Worm (Caenorhabditis elegans): Measurements from ENCODE around the gene str-149.

str-149 gene

DNA sequence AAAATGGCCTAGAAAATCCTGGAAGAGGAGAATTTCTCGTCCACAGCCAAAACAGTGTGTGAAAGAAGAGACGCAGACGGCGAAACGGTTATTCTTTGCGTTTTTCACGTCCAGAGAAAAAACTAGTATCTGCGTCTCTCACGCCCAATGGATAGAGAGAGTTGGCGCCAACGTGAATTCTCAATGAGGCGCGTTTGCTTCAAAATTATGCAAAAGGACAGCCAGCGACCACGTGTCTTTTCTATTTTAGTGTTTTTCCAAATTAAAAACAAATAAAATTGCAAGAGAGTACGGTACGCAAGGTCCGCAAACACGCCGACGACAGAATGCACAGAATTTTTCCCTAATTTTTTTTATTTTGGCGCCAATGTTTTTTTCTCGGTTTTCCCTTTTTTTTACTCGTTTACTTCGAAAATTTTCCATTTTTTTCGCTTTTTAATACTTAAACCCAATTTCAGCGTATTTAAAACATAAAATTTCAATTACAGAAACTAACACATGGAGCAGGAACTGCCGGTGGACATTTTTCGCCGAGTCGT lies 35.3 kb upstream of the str-149 start, which contains the start of gene Y32B12B.2 (continued):
- no peak; the same call in 1 of the 2 replicates for TF ChIP-seq bed-2 (GFP tag; IDR thresholded peaks at IDR 0.05)
- TF ChIP-seq nfyb-1 (GFP tag; IDR thresholded peaks at IDR 0.05) = peak; percentile 74
- TF ChIP-seq ama-1 (optimal IDR thresholded peaks at IDR 0.05) = no peak
- no peak for TF ChIP-seq ama-1 (GFP tag; optimal IDR thresholded peaks at IDR 0.05)
- TF ChIP-seq let-526 (GFP tag; IDR thresholded peaks at IDR 0.05) = no peak
- no peak for TF ChIP-seq ceh-40 (GFP tag; IDR thresholded peaks at IDR 0.05)
- no peak for TF ChIP-seq F10E7.11 (tag; optimal IDR thresholded peaks at IDR 0.05)
- TF ChIP-seq ztf-18 (tag; optimal IDR thresholded peaks at IDR 0.05) = peak; percentile 46
- no peak for TF ChIP-seq hlh-26 (GFP tag; conservative IDR thresholded peaks at IDR 0.05)
- no peak; the same call in 1 of the 2 replicates for TF ChIP-seq ekl-4 (GFP tag; IDR thresholded peaks at IDR 0.05)
- TF ChIP-seq ztf-25 (GFP tag; IDR thresholded peaks at IDR 0.05) = no peak
- TF ChIP-seq mes-4 (tag; optimal IDR thresholded peaks at IDR 0.05) = no peak
- no peak for TF ChIP-seq F39B2.1 (GFP tag; IDR thresholded peaks at IDR 0.05)
- TF ChIP-seq ceh-79 (tag; optimal IDR thresholded peaks at IDR 0.05) = no peak
- no peak for TF ChIP-seq lin-35 (GFP tag; optimal IDR thresholded peaks at IDR 0.05)
- TF ChIP-seq hsf-1 (GFP tag; IDR thresholded peaks at IDR 0.05) = peak; percentile 61
- TF ChIP-seq aptf-2 (GFP tag; conservative IDR thresholded peaks at IDR 0.05) = 0 out of 2 replicates have a peak, but pooled peaks have one; percentile 5
- TF ChIP-seq pbrm-1 (GFP tag; IDR thresholded peaks at IDR 0.05) = peak; percentile 68; the same call in 1 of the 2 replicates
- TF ChIP-seq nfya-2 (GFP tag; IDR thresholded peaks at IDR 0.05) = no peak
- TF ChIP-seq chd-7 (tag; optimal IDR thresholded peaks at IDR 0.05) = no peak
- TF ChIP-seq cebp-2 (GFP tag; IDR thresholded peaks at IDR 0.05) = no peak
- TF ChIP-seq xnd-1 (tag; optimal IDR thresholded peaks at IDR 0.05) = peak; percentile 38
- TF ChIP-seq akir-1 (GFP tag; optimal IDR thresholded peaks at IDR 0.05) = no peak
- TF ChIP-seq lin-26 (GFP tag; IDR thresholded peaks at IDR 0.05) = no peak
- no peak for TF ChIP-seq Y53F4B.3 (GFP tag; IDR thresholded peaks at IDR 0.05)
- TF ChIP-seq K11D2.4 (GFP tag; IDR thresholded peaks at IDR 0.05) = peak; percentile 39; the same call in 1 of the 2 replicates
- TF ChIP-seq Y67H2A.10 (GFP tag; conservative IDR thresholded peaks at IDR 0.05) = no peak
- peak; percentile 48; the same call in 1 of the 2 replicates for TF ChIP-seq bed-1 (GFP tag; IDR thresholded peaks at IDR 0.05)
- TF ChIP-seq Y56A3A.18 (GFP tag; IDR thresholded peaks at IDR 0.05) = no peak
- TF ChIP-seq ztf-22 (GFP tag; optimal IDR thresholded peaks at IDR 0.05) = no peak
- TF ChIP-seq repo-1 (tag; optimal IDR thresholded peaks at IDR 0.05) = no peak
- no peak for TF ChIP-seq rpc-1 (optimal IDR thresholded peaks at IDR 0.05)
- no peak for TF ChIP-seq rpc-1 (tag; optimal IDR thresholded peaks at IDR 0.05)
- TF ChIP-seq madf-8 (GFP tag; conservative IDR thresholded peaks at IDR 0.05) = peak; percentile 40
- TF ChIP-seq let-607 (tag; optimal IDR thresholded peaks at IDR 0.05) = peak in 1 of 2 experiments; percentile 52
- no peak for TF ChIP-seq T26A5.8 (tag; optimal IDR thresholded peaks at IDR 0.05)
- TF ChIP-seq mel-28 (tag; optimal IDR thresholded peaks at IDR 0.05; ENCODE audit: borderline replicate concordance) = no peak
- TF ChIP-seq tbp1 (GFP tag; optimal IDR thresholded peaks at IDR 0.05) = peak; percentile 40
- TF ChIP-seq C06A6.2 (GFP tag; conservative IDR thresholded peaks at IDR 0.05) = no peak
- TF ChIP-seq mxl-1 (tag; optimal IDR thresholded peaks at IDR 0.05) = no peak
- no peak for TF ChIP-seq C17E4.6 (GFP tag; IDR thresholded peaks at IDR 0.05)
- TF ChIP-seq lsl-1 (GFP tag; optimal IDR thresholded peaks at IDR 0.05) = peak; percentile 82
- TF ChIP-seq rec-8 (tag; optimal IDR thresholded peaks at IDR 0.05) = no peak
- 0 out of 2 replicates have a peak, but pooled peaks have one; percentile 32 for TF ChIP-seq cebp-1 (GFP tag; IDR thresholded peaks at IDR 0.05)
- TF ChIP-seq cebp-1 (tag; optimal IDR thresholded peaks at IDR 0.05) = no peak
- TF ChIP-seq aptf-3 (GFP tag; IDR thresholded peaks at IDR 0.05) = no peak
- no peak for TF ChIP-seq egrh-3 (GFP tag; IDR thresholded peaks at IDR 0.05)
- TF ChIP-seq ceh-91 (GFP tag; IDR thresholded peaks at IDR 0.05) = peak; percentile 53
- TF ChIP-seq hrde-1 (tag; optimal IDR thresholded peaks at IDR 0.05; ENCODE audit: borderline replicate concordance) = peak; percentile 13

All from whole organism, young adult.